Worm (Caenorhabditis elegans) whole organism, L1 larva: ENCODE data around the gene C34B4.2.
A peak's percentile ranks its signal among the peaks of the same experiment; 100 is the strongest.

Source experiments
- ama-1 ChIP-seq: fragments of 150-350 bp; optimal IDR thresholded peaks from 2 replicates; lab custom pipeline; 2014
- blmp-1 ChIP-seq: fragments of 150-350 bp; optimal IDR thresholded peaks from 2 replicates; lab custom pipeline; 2014; ENCODE audit warnings: missing biosample characterization, missing genetic modification characterization
- ceh-88 ChIP-seq: fragments of 200-800 bp; sonication (Bioruptor generic); IDR thresholded peaks from 2 replicates; pipeline ENCODE4 v1.3.6; 2022; ENCODE audit warnings: missing genetic modification characterization, missing compliant biosample characterization
- efl-1 ChIP-seq, 4 experiments: fragments of 150-350 bp; optimal IDR thresholded peaks in 3 of 4; peaks in 1 of 4; 1 replicate in 1 of 4; 2 replicates in 3 of 4; lab custom pipeline; 2014; ENCODE audit warnings: missing biosample characterization in 2 of 4, missing genetic modification characterization in 2 of 4, missing genetic modification reagents in 2 of 4
- lin-15B ChIP-seq: fragments of 150-350 bp; sonication (generic microtip); optimal IDR thresholded peaks from 3 replicates; lab custom pipeline; 2014; ENCODE audit warnings: missing biosample characterization, missing genetic modification characterization
- lin-35 ChIP-seq, 2 experiments: fragments of 150-350 bp; optimal IDR thresholded peaks; 2 replicates each; lab custom pipeline; 2014; ENCODE audit warnings: missing biosample characterization in 2 of 2, missing genetic modification characterization in 2 of 2, missing genetic modification reagents in 2 of 2
- lir-3 ChIP-seq: sonication (generic microtip); optimal IDR thresholded peaks from 2 replicates; lab custom pipeline; 2016; ENCODE audit warnings: mild to moderate bottlenecking, missing genetic modification characterization, moderate library complexity, missing compliant biosample characterization; ENCODE audit not compliant: poor library complexity
- mdl-1 ChIP-seq, 2 experiments: fragments of 150-350 bp; optimal IDR thresholded peaks; 2 replicates each; lab custom pipeline; 2014 to 2017; ENCODE audit warnings: missing biosample characterization in 2 of 2, missing genetic modification characterization in 2 of 2, inconsistent platforms in 1 of 2
- nhr-11 ChIP-seq: fragments of 150-350 bp; optimal IDR thresholded peaks from 2 replicates; lab custom pipeline; 2014; ENCODE audit warnings: missing biosample characterization, missing genetic modification characterization
- nhr-237 ChIP-seq: fragments of 150-350 bp; optimal IDR thresholded peaks from 2 replicates; lab custom pipeline; 2014; ENCODE audit warnings: missing biosample characterization, missing genetic modification characterization
- tbx-2 ChIP-seq: sonication (generic microtip); optimal IDR thresholded peaks from 2 replicates; lab custom pipeline; 2016; ENCODE audit warnings: missing genetic modification characterization, missing compliant biosample characterization
- unc-62 ChIP-seq: fragments of 150-350 bp; optimal IDR thresholded peaks from 2 replicates; lab custom pipeline; 2014; ENCODE audit warnings: missing biosample characterization, missing genetic modification reagents, missing genetic modification characterization
- ztf-11 ChIP-seq, 2 experiments: sonication (generic microtip); optimal IDR thresholded peaks; 2 replicates each; lab custom pipeline; 2016 to 2017; ENCODE audit warnings: missing genetic modification characterization in 2 of 2, missing biosample characterization in 1 of 2, missing compliant biosample characterization in 1 of 2

DNA sequence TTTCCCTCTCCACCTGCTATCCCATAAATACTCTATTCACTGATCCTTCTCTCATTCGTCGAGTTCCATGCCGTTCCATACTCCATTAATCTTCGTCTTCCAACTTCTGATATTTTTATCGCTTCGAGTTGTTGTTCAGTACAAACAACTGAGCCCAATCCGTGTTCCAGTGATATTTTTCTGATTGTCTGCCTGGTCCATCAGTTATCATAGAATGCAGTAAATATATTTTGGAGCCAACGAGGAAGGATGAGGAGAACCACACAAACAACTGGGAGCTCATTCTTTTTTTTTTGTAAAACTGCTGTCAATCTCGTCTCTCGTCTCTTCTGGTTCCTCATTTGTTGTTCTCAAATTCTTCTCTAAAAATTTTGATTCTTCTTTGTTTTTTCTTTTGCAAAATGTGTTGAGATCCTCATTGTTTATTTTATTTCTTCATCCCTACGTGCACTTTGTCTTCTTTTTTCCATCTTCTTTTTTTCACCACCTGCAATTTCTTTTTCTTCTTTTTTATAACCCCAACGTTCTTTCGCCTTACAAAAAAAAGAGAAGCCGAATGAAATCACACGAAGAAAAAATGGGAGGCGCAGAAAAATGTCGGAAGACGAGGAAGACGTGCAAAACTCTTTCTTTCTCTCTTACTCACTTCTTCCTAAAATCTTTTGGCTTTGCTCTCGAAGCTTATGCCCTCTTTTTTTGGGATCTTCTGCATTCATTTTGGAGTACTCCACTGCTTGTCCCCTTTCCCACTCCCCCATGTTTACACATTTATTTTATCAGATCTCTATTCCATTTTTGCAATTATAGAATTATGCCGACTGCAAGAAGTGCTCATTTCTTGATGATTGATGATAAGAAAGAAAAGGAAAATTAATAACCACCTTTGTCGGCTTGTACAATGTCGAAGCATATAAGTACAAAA lies 1.2 kb downstream of the C34B4.2 start:
- TF ChIP-seq nhr-237 (no peak), nhr-11 (tag; lab: Kevin White, UChicago) (no peak), tbx-2 (tag; lab: Kevin White, UChicago) (no peak), lin-15B (tag; lab: Kevin White, UChicago) (no peak), lir-3 (tag; lab: Kevin White, UChicago) (no peak), blmp-1 (tag; lab: Kevin White, UChicago) (no peak), ceh-88 (no peak; the same call in 1 of the 2 replicates), ama-1 (lab: Kevin White, UChicago) (no peak), unc-62 (GFP tag; lab: Kevin White, UChicago) (no peak), mdl-1 (tag; optimal IDR thresholded peaks at IDR 0.05; lab: Kevin White, UChicago) (no peak), efl-1 (optimal IDR thresholded peaks at IDR 0.05; lab: Kevin White, UChicago) (no peak), efl-1 (GFP tag; optimal IDR thresholded peaks at IDR 0.05 in 1 of 2; lab: Kevin White, UChicago) (peak in 1 of 2 experiments; percentile 52), lin-35 (GFP tag; optimal IDR thresholded peaks at IDR 0.05; lab: Kevin White, UChicago) (no peak), ztf-11 (tag; optimal IDR thresholded peaks at IDR 0.05; lab: Kevin White, UChicago) (no peak)
